Fruit fly (Drosophila melanogaster) whole organism, wandering third instar larva: ENCODE measurements around the gene CG43678.

Experiments used
- Hr83 ChIP-seq: fragments of 200-300 bp; sonication (Bioruptor generic); optimal IDR thresholded peaks from 2 replicates; lab custom pipeline; 2016; ENCODE audit warnings: missing biosample characterization, mild to moderate bottlenecking, missing genetic modification characterization, moderate library complexity; ENCODE audit not compliant: poor library complexity, severe bottlenecking
- usp ChIP-seq: fragments of >200 bp; optimal IDR thresholded peaks from 2 replicates; lab custom pipeline; 2017; ENCODE audit warnings: missing biosample characterization, missing genetic modification characterization

dm6 chr3L:15006825-15007224 is 42.5 kb downstream of the CG43678 start:
- TF ChIP-seq Hr83 (GFP tag; lab: Kevin White, UChicago) (no peak), usp (no peak)
